Fruit fly (Drosophila melanogaster): ENCODE data around the gene TyrR.

TyrR gene

dm6 chr3R:17716858-17717596, 46.0 kb downstream of the TyrR start (continued):
- TF ChIP-seq Scr (GFP tag; IDR thresholded peaks at IDR 0.05; ENCODE audit: partially characterized antibody) (no peak), ERR (GFP tag; optimal IDR thresholded peaks at IDR 0.05) (peak; percentile 61), btn (GFP tag; optimal IDR thresholded peaks at IDR 0.05) (no peak), ci (GFP tag; IDR thresholded peaks at IDR 0.05) (no peak), gce (GFP tag; IDR thresholded peaks at IDR 0.05) (no peak), CG8089 (GFP tag; optimal IDR thresholded peaks at IDR 0.05) (no peak), Lhr (GFP tag; optimal IDR thresholded peaks at IDR 0.05) (no peak), Ptx1 (GFP tag; IDR thresholded peaks at IDR 0.05) (no peak), BEAF-32 (GFP tag; optimal IDR thresholded peaks at IDR 0.05) (peak; percentile 20), tin (GFP tag; optimal IDR thresholded peaks at IDR 0.05) (no peak), en (GFP tag; optimal IDR thresholded peaks at IDR 0.05) (no peak), CG12155 (GFP tag; optimal IDR thresholded peaks at IDR 0.05) (peak; percentile 90), CG6854 (GFP tag; optimal IDR thresholded peaks at IDR 0.05) (peak; percentile 30), CG4707 (GFP tag; optimal IDR thresholded peaks at IDR 0.05) (peak; percentile 45), CG3163 (GFP tag; optimal IDR thresholded peaks at IDR 0.05) (peak; percentile 39), CG6683 (GFP tag; optimal IDR thresholded peaks at IDR 0.05) (no peak), ase (GFP tag; IDR thresholded peaks at IDR 0.05) (no peak), CG7786 (GFP tag; optimal IDR thresholded peaks at IDR 0.05) (peak; percentile 7), CG12942 (GFP tag; optimal IDR thresholded peaks at IDR 0.05) (no peak), CG2120 (GFP tag; optimal IDR thresholded peaks at IDR 0.05) (peak; percentile 60), cg (GFP tag; optimal IDR thresholded peaks at IDR 0.05) (peak; percentile 96), ash1 (GFP tag; optimal IDR thresholded peaks at IDR 0.05) (peak; percentile 27), CG18764 (GFP tag; optimal IDR thresholded peaks at IDR 0.05) (no peak), CG17385 (GFP tag; optimal IDR thresholded peaks at IDR 0.05) (peak; percentile 49), CG7556 (GFP tag; optimal IDR thresholded peaks at IDR 0.05) (no peak), pzg (GFP tag; optimal IDR thresholded peaks at IDR 0.05) (peak; percentile 36), sd (tag; optimal IDR thresholded peaks at IDR 0.05) (peak; percentile 38), vfl (GFP tag; optimal IDR thresholded peaks at IDR 0.05) (peak; percentile 51), Myb (GFP tag; optimal IDR thresholded peaks at IDR 0.05) (peak; percentile 22), CG13894 (tag; optimal IDR thresholded peaks at IDR 0.05) (peak; percentile 37), corto (GFP tag; optimal IDR thresholded peaks at IDR 0.05) (peak; percentile 41), CG15011 (GFP tag; optimal IDR thresholded peaks at IDR 0.05) (no peak), sens-2 (GFP tag; IDR thresholded peaks at IDR 0.05) (no peak), eve (GFP tag; optimal IDR thresholded peaks at IDR 0.05) (no peak), Doc3 (GFP tag; IDR thresholded peaks at IDR 0.05; ENCODE audit: partially characterized antibody) (no peak), Optix (GFP tag; IDR thresholded peaks at IDR 0.05) (no peak), dati (GFP tag; IDR thresholded peaks at IDR 0.05) (no peak), CG8944 (GFP tag; optimal IDR thresholded peaks at IDR 0.05) (no peak), fd96Cb (tag; optimal IDR thresholded peaks at IDR 0.05) (no peak), CG10431 (GFP tag; optimal IDR thresholded peaks at IDR 0.05) (no peak)

- no peak for TF ChIP-seq chn (GFP tag; optimal IDR thresholded peaks at IDR 0.05)
- TF ChIP-seq lab (GFP tag; optimal IDR thresholded peaks at IDR 0.05): no peak
- no peak for TF ChIP-seq Asciz (GFP tag; optimal IDR thresholded peaks at IDR 0.05)
- TF ChIP-seq stwl (tag; optimal IDR thresholded peaks at IDR 0.05): no peak
- TF ChIP-seq CG12769 (tag; optimal IDR thresholded peaks at IDR 0.05): peak; percentile 21
- no peak for TF ChIP-seq CG8290 (GFP tag; optimal IDR thresholded peaks at IDR 0.05)
- peak in 1 of 2 experiments; percentile 33 for TF ChIP-seq CG8290 (tag; optimal IDR thresholded peaks at IDR 0.05)
- TF ChIP-seq CG2116 (GFP tag; optimal IDR thresholded peaks at IDR 0.05): no peak
- TF ChIP-seq CG4820 (GFP tag; optimal IDR thresholded peaks at IDR 0.05): no peak
- no peak for TF ChIP-seq CG8089 (GFP tag; optimal IDR thresholded peaks at IDR 0.05)
- no peak for TF ChIP-seq CTCF (GFP tag; optimal IDR thresholded peaks at IDR 0.05)
- TF ChIP-seq cwo (GFP tag; optimal IDR thresholded peaks at IDR 0.05): peak; percentile 98
- peak; percentile 12 for TF ChIP-seq CG1832 (GFP tag; optimal IDR thresholded peaks at IDR 0.05)
Measured at dm6 chr3R:17714773-17715344, 48.1 kb downstream of the TyrR start.

Data from whole organism, embryonic.